Worm (Caenorhabditis elegans) whole organism, L3 larva: ENCODE results near the gene R02F2.5.
A peak's percentile ranks its signal among the peaks of the same experiment; 100 is the strongest.

ENCODE experiments used
- ZK546.5 ChIP-seq: sonication (generic microtip); optimal IDR thresholded peaks from 2 replicates; lab custom pipeline; 2017; ENCODE audit warnings: missing biosample characterization, missing genetic modification characterization
- aly-2 ChIP-seq: fragments of 150-350 bp; optimal IDR thresholded peaks from 2 replicates; lab custom pipeline; 2014; ENCODE audit warnings: missing biosample characterization, missing genetic modification characterization
- ama-1 ChIP-seq: fragments of 150-350 bp; optimal IDR thresholded peaks from 2 replicates; lab custom pipeline; 2018
- ceh-16 ChIP-seq: sonication (generic microtip); optimal IDR thresholded peaks from 2 replicates; lab custom pipeline; 2017; ENCODE audit warnings: missing biosample characterization, missing genetic modification characterization
- ceh-28 ChIP-seq: fragments of 150-350 bp; optimal IDR thresholded peaks from 2 replicates; lab custom pipeline; 2014; ENCODE audit warnings: missing biosample characterization, missing genetic modification reagents, missing genetic modification characterization
- ceh-82 ChIP-seq: fragments of 150-350 bp; optimal IDR thresholded peaks from 2 replicates; lab custom pipeline; 2014; ENCODE audit warnings: missing biosample characterization, missing genetic modification characterization
- daf-12 ChIP-seq: fragments of 150-350 bp; optimal IDR thresholded peaks from 2 replicates; lab custom pipeline; 2014; ENCODE audit warnings: missing biosample characterization, missing genetic modification reagents, missing genetic modification characterization
- egl-27 ChIP-seq: sonication (generic microtip); optimal IDR thresholded peaks from 4 replicates; lab custom pipeline; 2017; ENCODE audit warnings: missing biosample characterization, missing genetic modification reagents, missing genetic modification characterization
- egl-5 ChIP-seq: fragments of 150-350 bp; optimal IDR thresholded peaks from 2 replicates; lab custom pipeline; 2017; ENCODE audit warnings: missing biosample characterization, missing genetic modification reagents, missing genetic modification characterization, inconsistent platforms
- elt-1 ChIP-seq: fragments of 150-350 bp; optimal IDR thresholded peaks from 2 replicates; lab custom pipeline; 2014; ENCODE audit warnings: missing biosample characterization, missing genetic modification characterization
- elt-3 ChIP-seq, 3 experiments: fragments of 150-350 bp in 1 of 3; sonication (generic microtip) in 2 of 3; optimal IDR thresholded peaks; 2 replicates in 2 of 3; 4 replicates in 1 of 3; lab custom pipeline; 2014 to 2017; ENCODE audit warnings: missing biosample characterization in 3 of 3, missing genetic modification characterization in 3 of 3
- fkh-10 ChIP-seq: sonication (generic microtip); optimal IDR thresholded peaks from 2 replicates; lab custom pipeline; 2017; ENCODE audit warnings: missing biosample characterization, missing genetic modification reagents, missing genetic modification characterization
- fos-1 ChIP-seq: fragments of 150-350 bp; optimal IDR thresholded peaks from 2 replicates; lab custom pipeline; 2014; ENCODE audit warnings: missing biosample characterization, missing genetic modification characterization
- hmg-11 ChIP-seq: sonication (generic microtip); optimal IDR thresholded peaks from 2 replicates; lab custom pipeline; 2016; ENCODE audit warnings: missing genetic modification characterization, missing compliant biosample characterization
- lin-15B ChIP-seq: fragments of 150-350 bp; optimal IDR thresholded peaks from 2 replicates; lab custom pipeline; 2014; ENCODE audit warnings: missing biosample characterization, missing genetic modification characterization
- lsy-12 ChIP-seq: sonication (generic microtip); optimal IDR thresholded peaks from 2 replicates; lab custom pipeline; 2016; ENCODE audit warnings: mild to moderate bottlenecking, missing genetic modification characterization, missing compliant biosample characterization
- mml-1 ChIP-seq: fragments of 150-350 bp; sonication (generic microtip); optimal IDR thresholded peaks from 3 replicates; lab custom pipeline; 2014; ENCODE audit warnings: missing biosample characterization, missing genetic modification characterization
- nfya-1 ChIP-seq: sonication (generic microtip); optimal IDR thresholded peaks from 2 replicates; lab custom pipeline; 2017; ENCODE audit warnings: missing genetic modification characterization, mild to moderate bottlenecking, missing compliant biosample characterization, antibody characterized with exemption, moderate library complexity; ENCODE audit not compliant: insufficient read depth
- nhr-11 ChIP-seq: fragments of 150-350 bp; optimal IDR thresholded peaks from 2 replicates; lab custom pipeline; 2014; ENCODE audit warnings: missing biosample characterization, missing genetic modification characterization
- nhr-23 ChIP-seq: fragments of 150-350 bp; optimal IDR thresholded peaks from 2 replicates; lab custom pipeline; 2014; ENCODE audit warnings: missing biosample characterization, missing genetic modification reagents, missing genetic modification characterization
- nhr-25 ChIP-seq: sonication (generic microtip); optimal IDR thresholded peaks from 2 replicates; lab custom pipeline; 2017; ENCODE audit warnings: missing biosample characterization, missing genetic modification characterization
- nhr-28 ChIP-seq: fragments of 150-350 bp; optimal IDR thresholded peaks from 2 replicates; lab custom pipeline; 2014; ENCODE audit warnings: missing biosample characterization, missing genetic modification characterization
- nhr-43 ChIP-seq: sonication (generic microtip); optimal IDR thresholded peaks from 2 replicates; lab custom pipeline; 2016; ENCODE audit warnings: mild to moderate bottlenecking, missing genetic modification characterization, missing compliant biosample characterization; ENCODE audit not compliant: poor library complexity, severe bottlenecking
- nhr-76 ChIP-seq: fragments of 150-350 bp; sonication (generic microtip); optimal IDR thresholded peaks from 5 replicates; lab custom pipeline; 2014; ENCODE audit warnings: missing biosample characterization, missing genetic modification characterization
- nhr-77 ChIP-seq: fragments of 150-350 bp; optimal IDR thresholded peaks from 2 replicates; lab custom pipeline; 2014; ENCODE audit warnings: missing biosample characterization, missing genetic modification characterization
- pha-4 ChIP-seq: fragments of 150-350 bp; optimal IDR thresholded peaks from 2 replicates; lab custom pipeline; 2014; ENCODE audit warnings: missing biosample characterization, missing genetic modification reagents, missing genetic modification characterization
- pqm-1 ChIP-seq: fragments of 150-350 bp; optimal IDR thresholded peaks from 2 replicates; lab custom pipeline; 2017; ENCODE audit warnings: missing biosample characterization, missing genetic modification characterization, inconsistent platforms
- sea-2 ChIP-seq: fragments of 150-350 bp; sonication (generic microtip); optimal IDR thresholded peaks from 4 replicates; lab custom pipeline; 2014; ENCODE audit warnings: missing biosample characterization, missing genetic modification reagents, missing genetic modification characterization
- skn-1 ChIP-seq: fragments of 150-350 bp; optimal IDR thresholded peaks from 2 replicates; lab custom pipeline; 2014; ENCODE audit warnings: missing biosample characterization, missing genetic modification characterization
- tbx-2 ChIP-seq: sonication (generic microtip); optimal IDR thresholded peaks from 2 replicates; lab custom pipeline; 2016; ENCODE audit warnings: mild to moderate bottlenecking, missing genetic modification characterization, missing compliant biosample characterization
- unc-62 ChIP-seq: fragments of 150-350 bp; sonication (generic microtip); optimal IDR thresholded peaks from 4 replicates; lab custom pipeline; 2014; ENCODE audit warnings: missing biosample characterization, missing genetic modification reagents, missing genetic modification characterization
- zag-1 ChIP-seq: fragments of 150-350 bp; optimal IDR thresholded peaks from 2 replicates; lab custom pipeline; 2014; ENCODE audit warnings: missing biosample characterization, missing genetic modification characterization

R02F2.5 gene

DNA sequence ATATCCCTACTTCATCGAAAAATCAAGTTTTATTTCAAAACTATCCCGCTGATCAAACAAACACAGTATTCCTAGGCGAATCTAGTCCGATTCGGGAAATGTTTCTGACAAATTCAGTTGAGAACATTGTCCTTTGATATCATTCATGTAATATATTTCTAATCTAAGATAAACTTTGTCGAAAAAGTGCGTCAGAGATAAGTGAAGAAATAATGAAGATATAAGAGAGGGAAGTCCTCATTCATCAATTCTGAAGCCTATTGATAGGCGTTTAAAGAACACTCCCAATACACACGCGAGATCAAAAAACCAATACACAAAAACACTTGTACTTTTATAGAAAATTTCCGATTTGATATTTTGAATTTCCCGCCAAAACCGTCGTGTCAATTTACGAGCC is 14.3 kb upstream of the R02F2.5 start:
- TF ChIP-seq lin-15B (tag; lab: Kevin White, UChicago) (no peak), egl-5 (no peak), nhr-25 (tag; lab: Kevin White, UChicago) (peak; percentile 19), nhr-76 (tag; lab: Kevin White, UChicago) (no peak), elt-3 (tag; optimal IDR thresholded peaks at IDR 0.05; lab: Kevin White, UChicago) (peak; percentile 49 to 90 (median 88))

DNA sequence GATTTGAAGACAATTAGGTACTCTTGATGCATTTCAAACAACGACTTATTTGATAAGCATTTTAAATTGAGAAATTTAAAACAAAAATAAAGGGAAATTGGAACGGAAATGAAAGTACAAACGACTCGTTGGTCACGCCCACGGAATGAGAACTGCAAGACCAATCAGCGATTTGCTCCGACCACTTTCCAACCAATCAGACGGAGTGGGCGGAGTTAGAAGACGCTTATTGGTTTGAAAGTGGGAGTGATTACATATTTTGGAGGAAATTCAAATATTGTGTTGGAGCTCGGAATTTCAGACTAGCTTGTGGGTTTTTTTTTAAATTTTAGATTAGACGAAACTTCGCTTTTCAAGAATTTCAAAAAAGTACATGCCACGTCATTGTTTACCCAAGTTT is 10.0 kb upstream of the R02F2.5 start:
- TF ChIP-seq ceh-82 = no peak
- peak; percentile 99 for TF ChIP-seq nfya-1 (tag; lab: Kevin White, UChicago)
- no peak for TF ChIP-seq nhr-28
- TF ChIP-seq daf-12 (tag; lab: Kevin White, UChicago) = no peak
- TF ChIP-seq ceh-16 (tag; lab: Kevin White, UChicago) = no peak
- TF ChIP-seq sea-2 (GFP tag; lab: Kevin White, UChicago) = no peak
- no peak for TF ChIP-seq tbx-2 (tag; lab: Kevin White, UChicago)
- TF ChIP-seq fos-1 (tag; lab: Kevin White, UChicago) = no peak
- TF ChIP-seq, all 47 proteins: peak for 1

DNA sequence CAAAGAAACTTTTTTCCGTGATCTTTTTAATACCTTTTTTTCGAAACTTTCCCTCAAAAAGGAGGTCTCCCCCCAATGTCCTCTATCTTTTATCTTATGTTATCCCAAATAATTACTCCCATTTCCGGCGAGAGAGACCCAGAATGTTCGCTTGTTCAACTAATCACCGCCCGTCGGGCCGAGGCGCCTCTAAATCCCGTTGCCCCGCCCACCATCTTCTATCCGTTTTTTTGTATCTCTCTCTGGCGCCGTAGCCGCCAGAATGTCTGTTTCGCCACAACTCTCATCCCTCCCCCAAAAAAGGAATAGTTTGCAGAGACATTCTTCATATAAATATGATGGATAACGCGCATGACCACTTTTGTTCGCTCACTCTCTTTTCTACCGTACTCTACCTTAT is 6.4 kb upstream of the R02F2.5 start:
- no peak for TF ChIP-seq hmg-11
- no peak for TF ChIP-seq aly-2 (tag; lab: Kevin White, UChicago)
- peak; percentile 82 for TF ChIP-seq nhr-23 (tag; lab: Kevin White, UChicago)
- peak; percentile 56 for TF ChIP-seq nhr-43 (tag; lab: Kevin White, UChicago)
- peak; percentile 48 for TF ChIP-seq nfya-1 (tag; lab: Kevin White, UChicago)
- TF ChIP-seq pha-4 (tag; lab: Kevin White, UChicago) = no peak

DNA sequence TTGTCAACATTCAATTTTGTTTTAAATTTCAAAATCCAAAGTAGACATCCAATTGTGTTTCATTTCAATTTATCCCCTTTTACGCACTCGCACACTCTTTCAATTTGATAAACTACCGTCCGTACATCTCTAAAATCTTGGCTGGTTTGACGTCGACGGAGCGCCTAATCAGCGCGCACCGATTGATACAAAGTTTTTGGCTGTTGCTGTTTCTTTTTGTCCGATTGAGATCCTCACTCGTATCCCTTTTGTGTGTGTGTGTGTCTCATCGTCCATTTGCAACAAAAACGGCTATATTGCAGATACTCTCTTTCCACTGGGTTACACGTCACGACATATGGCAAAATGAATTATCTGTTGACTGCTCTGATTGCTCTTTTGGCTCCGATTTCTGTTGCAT is 4.9 kb upstream of the R02F2.5 start, which contains the start of gene lon-1:
TSS of gene lon-1 (plus strand) at position 301 of the 400 bp plus-strand sequence.
- peak; percentile 15 for TF ChIP-seq nhr-23 (tag; lab: Kevin White, UChicago)
- TF ChIP-seq elt-1 (tag; lab: Kevin White, UChicago) = no peak
- TF ChIP-seq egl-5 = no peak

DNA sequence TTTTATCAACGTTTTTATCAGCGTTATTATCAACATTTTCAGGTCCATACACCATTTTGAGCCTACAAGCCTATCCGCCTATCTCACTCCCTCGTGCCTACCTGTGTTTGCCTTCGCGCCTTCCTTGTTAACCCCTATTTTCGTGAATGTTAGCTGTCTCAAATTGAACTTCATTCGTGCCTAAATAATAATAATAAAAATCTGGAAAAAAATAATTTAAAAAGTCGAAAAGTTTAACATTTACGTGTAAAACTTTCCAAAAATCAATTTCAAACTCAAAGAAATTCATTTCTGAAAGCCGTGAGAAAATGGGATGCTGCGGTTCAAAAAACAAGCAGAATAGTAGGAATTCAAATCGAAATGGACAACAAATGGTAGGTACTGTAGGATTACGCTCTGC is 1.1 kb upstream of the R02F2.5 start, which contains the start of gene R02F2.10:
TSS of gene R02F2.10 (plus strand) at position 301 of the 400 bp plus-strand sequence.
- TF ChIP-seq tbx-2 (tag; lab: Kevin White, UChicago) = no peak
- no peak for TF ChIP-seq sea-2 (GFP tag; lab: Kevin White, UChicago)
- TF ChIP-seq unc-62 (GFP tag; lab: Kevin White, UChicago) = no peak
- no peak for TF ChIP-seq mml-1 (tag; lab: Kevin White, UChicago)
- no peak for TF ChIP-seq nhr-77 (tag; lab: Kevin White, UChicago)
- no peak for TF ChIP-seq nhr-11
- TF ChIP-seq egl-5 = no peak
- no peak for TF ChIP-seq pqm-1 (tag; lab: Kevin White, UChicago)
- no peak for TF ChIP-seq fkh-10 (GFP tag; lab: Kevin White, UChicago)
- no peak for TF ChIP-seq nhr-28
- TF ChIP-seq zag-1 (tag; lab: Kevin White, UChicago) = no peak
- TF ChIP-seq egl-27 = no peak
- TF ChIP-seq ama-1 (lab: Kevin White, UChicago) = no peak
- TF ChIP-seq ZK546.5 (tag; lab: Kevin White, UChicago) = no peak
- no peak for TF ChIP-seq skn-1 (tag; lab: Kevin White, UChicago)
- no peak for TF ChIP-seq nfya-1 (tag; lab: Kevin White, UChicago)
- no peak for TF ChIP-seq lsy-12 (tag; lab: Kevin White, UChicago)

DNA sequence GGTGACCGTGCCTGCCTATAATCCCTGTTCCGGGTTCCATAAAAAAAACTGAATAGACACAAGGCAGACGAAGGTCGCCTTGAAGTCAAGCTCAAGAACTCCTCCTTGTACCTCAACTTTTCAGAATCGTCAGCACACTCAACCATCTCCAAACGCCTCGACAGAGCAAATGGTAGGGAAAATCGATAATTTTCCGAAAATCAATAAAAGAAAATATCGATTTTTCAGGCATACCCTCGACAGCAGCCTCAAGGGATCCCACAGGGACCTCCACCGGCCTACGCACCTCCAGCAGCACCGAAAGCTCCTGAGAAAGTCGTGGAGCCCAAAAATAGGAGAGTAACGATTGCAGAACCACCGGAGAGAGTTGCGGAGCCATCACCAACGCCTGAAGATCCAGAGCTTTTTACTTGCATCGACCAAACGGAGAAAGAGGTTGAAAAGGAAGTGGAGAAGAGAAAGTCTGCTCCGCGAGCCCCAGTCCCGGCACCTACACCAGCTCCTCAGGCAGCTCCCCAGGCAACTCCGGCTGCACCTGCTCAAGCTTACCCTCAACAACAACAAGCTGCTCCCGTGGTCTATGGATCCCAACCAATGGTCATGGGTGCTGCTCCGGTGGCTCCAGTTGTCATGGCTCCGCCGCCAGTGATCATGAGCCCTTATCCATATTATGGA is 512 bp downstream of the R02F2.5 start:
- TF ChIP-seq ceh-28 (tag; lab: Kevin White, UChicago) = peak; percentile 51
- TF ChIP-seq ama-1 (lab: Kevin White, UChicago) = no peak
- TF ChIP-seq elt-1 (tag; lab: Kevin White, UChicago) = no peak
